Worm (Caenorhabditis elegans) whole organism, mixed stage, embryonic: Measurements from ENCODE around the gene dct-13.

Experiments
- M03D4.4 ChIP-seq: sonication (generic microtip); optimal IDR thresholded peaks from 2 replicates; lab custom pipeline; 2017; ENCODE audit warnings: mild to moderate bottlenecking, missing genetic modification characterization, missing compliant biosample characterization
- ham-2 ChIP-seq: fragments of 200-800 bp; sonication (Bioruptor generic); optimal IDR thresholded peaks from 2 replicates; lab custom pipeline; 2018; ENCODE audit warnings: mild to moderate bottlenecking, missing genetic modification characterization, missing compliant biosample characterization
- lsy-2 ChIP-seq: fragments of 150-350 bp; optimal IDR thresholded peaks from 2 replicates; lab custom pipeline; 2014; ENCODE audit warnings: missing biosample characterization, missing genetic modification characterization
- mep-1 ChIP-seq: fragments of 150-350 bp; optimal IDR thresholded peaks from 2 replicates; lab custom pipeline; 2017; ENCODE audit warnings: missing biosample characterization, missing genetic modification reagents, missing genetic modification characterization, inconsistent platforms
- nhr-237 ChIP-seq: fragments of 150-350 bp; optimal IDR thresholded peaks from 2 replicates; lab custom pipeline; 2014; ENCODE audit warnings: missing biosample characterization, missing genetic modification characterization
- pha-4 ChIP-seq: fragments of 150-350 bp; optimal IDR thresholded peaks from 2 replicates; lab custom pipeline; 2018; ENCODE audit warnings: missing biosample characterization, missing genetic modification reagents, missing genetic modification characterization
- snpc-4 ChIP-seq: fragments of 150-350 bp; optimal IDR thresholded peaks from 2 replicates; lab custom pipeline; 2014; ENCODE audit warnings: missing biosample characterization, missing genetic modification characterization
- unc-39 ChIP-seq: fragments of 150-350 bp; optimal IDR thresholded peaks from 2 replicates; lab custom pipeline; 2014; ENCODE audit warnings: missing biosample characterization, missing genetic modification characterization
- zip-8 ChIP-seq: fragments of 150-350 bp; optimal IDR thresholded peaks from 2 replicates; lab custom pipeline; 2014; ENCODE audit warnings: missing biosample characterization, missing genetic modification characterization

DNA sequence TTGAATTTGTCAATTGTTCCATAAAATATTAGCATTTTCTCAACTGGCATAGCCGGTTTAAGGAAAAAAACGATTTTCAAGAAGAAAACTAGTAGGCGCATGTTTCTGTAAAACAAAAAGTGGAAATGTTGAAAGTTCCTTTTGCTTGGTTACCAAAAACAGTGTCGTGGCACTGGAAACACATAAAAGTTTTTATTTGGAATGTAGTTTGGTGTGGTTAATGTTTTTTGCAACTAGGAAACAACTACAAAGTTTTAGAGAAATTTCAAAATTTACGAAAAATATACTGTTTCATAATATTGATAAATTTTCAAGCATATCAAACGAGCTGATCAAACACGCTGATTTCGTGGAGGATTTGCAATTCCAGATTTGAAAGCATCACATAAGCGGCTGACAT lies 20.8 kb upstream of the dct-13 start, which contains the start of gene clec-195:
- TF ChIP-seq nhr-237 (no peak), snpc-4 (no peak), mep-1 (no peak), M03D4.4 (no peak), unc-39 (tag; lab: Kevin White, UChicago) (no peak), pha-4 (tag; lab: Kevin White, UChicago) (no peak), ham-2 (GFP tag; lab: Kevin White, UChicago) (no peak), zip-8 (no peak), lsy-2 (tag; lab: Kevin White, UChicago) (no peak)
